Worm (Caenorhabditis elegans): ENCODE data around the gene dars-1.

- no peak for TF ChIP-seq sptf-1 (tag; optimal IDR thresholded peaks at IDR 0.05)
- no peak for TF ChIP-seq lin-13 (GFP tag; optimal IDR thresholded peaks at IDR 0.05)
- no peak for TF ChIP-seq rnt-1 (tag; optimal IDR thresholded peaks at IDR 0.05)
- TF ChIP-seq elt-2 (tag; optimal IDR thresholded peaks at IDR 0.05), result no peak
- TF ChIP-seq hlh-4 (tag; optimal IDR thresholded peaks at IDR 0.05), result no peak
- TF ChIP-seq dpl-1 (GFP tag; optimal IDR thresholded peaks at IDR 0.05), result no peak
- TF ChIP-seq nhr-47 (tag; optimal IDR thresholded peaks at IDR 0.05), result no peak
- no peak for TF ChIP-seq jun-1 (tag; optimal IDR thresholded peaks at IDR 0.05)
- TF ChIP-seq tlp-1 (tag; optimal IDR thresholded peaks at IDR 0.05), result no peak
Measured at ce11 chrIII:9511055-9511520, 20.1 kb upstream of the dars-1 start, which contains the start of gene F55H2.5.
